Worm (Caenorhabditis elegans) whole organism, L3 larva: ENCODE data around the gene C35B1.5.
"Not testable (repeated sequence)": the region's sequence is repeated elsewhere in the genome, so short reads cannot be mapped to it uniquely, and the experiment has no call there.

Source experiments
- ama-1 ChIP-seq: fragments of 150-350 bp; optimal IDR thresholded peaks from 2 replicates; lab custom pipeline; 2018
- ceh-82 ChIP-seq: fragments of 150-350 bp; optimal IDR thresholded peaks from 2 replicates; lab custom pipeline; 2014; ENCODE audit warnings: missing biosample characterization, missing genetic modification characterization
- ceh-9 ChIP-seq: sonication (generic microtip); optimal IDR thresholded peaks from 2 replicates; lab custom pipeline; 2018; ENCODE audit warnings: missing biosample characterization, missing genetic modification characterization
- lin-15B ChIP-seq: fragments of 150-350 bp; optimal IDR thresholded peaks from 2 replicates; lab custom pipeline; 2014; ENCODE audit warnings: missing biosample characterization, missing genetic modification characterization
- nhr-237 ChIP-seq: fragments of 150-350 bp; optimal IDR thresholded peaks from 2 replicates; lab custom pipeline; 2014; ENCODE audit warnings: missing biosample characterization, missing genetic modification characterization
- pha-4 ChIP-seq: fragments of 150-350 bp; optimal IDR thresholded peaks from 2 replicates; lab custom pipeline; 2014; ENCODE audit warnings: missing biosample characterization, missing genetic modification reagents, missing genetic modification characterization
- snpc-4 ChIP-seq: fragments of 150-350 bp; optimal IDR thresholded peaks from 2 replicates; lab custom pipeline; 2014; ENCODE audit warnings: missing biosample characterization, missing genetic modification characterization

ce11 chrIV:4125657-4126056 is 41.6 kb upstream of the C35B1.5 start, which contains the start of gene F49F1.7:
- not testable (repeated sequence) for TF ChIP-seq snpc-4 (tag; lab: Kevin White, UChicago); ama-1 (lab: Kevin White, UChicago); pha-4; lin-15B; nhr-237 (tag; lab: Kevin White, UChicago); ceh-9 (tag; lab: Kevin White, UChicago); ceh-82 (tag; lab: Kevin White, UChicago)
